Fruit fly (Drosophila melanogaster): ENCODE data around the gene CG13088.

DNA sequence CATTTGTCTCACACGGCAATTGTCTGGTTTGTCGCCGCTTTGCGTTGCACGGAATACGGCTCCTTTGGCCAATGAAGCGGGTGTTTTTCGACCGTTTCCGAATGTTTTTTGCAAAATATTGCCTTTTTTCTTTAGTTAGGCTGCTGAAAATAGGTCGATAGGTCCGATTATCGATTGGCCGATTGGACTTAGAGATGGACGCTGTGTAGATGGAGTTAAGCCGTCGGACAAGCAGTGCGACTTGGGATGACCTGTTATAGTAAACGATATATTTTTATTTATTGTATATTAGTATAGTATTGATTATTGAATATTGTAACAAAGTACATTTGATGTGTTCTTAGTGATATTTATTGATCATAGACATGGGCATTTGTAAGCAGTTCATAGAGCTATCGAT lies 39.5 kb downstream of the CG13088 start, which contains the start of the genes lmgA and lmgB:
- TF ChIP-seq cic (GFP tag; optimal IDR thresholded peaks at IDR 0.05), result no peak
- TF ChIP-seq pad (GFP tag; optimal IDR thresholded peaks at IDR 0.05), result no peak
- no peak for TF ChIP-seq Hr96 (GFP tag; optimal IDR thresholded peaks at IDR 0.05)
- TF ChIP-seq CG14711 (tag; optimal IDR thresholded peaks at IDR 0.05), result peak; percentile 28
- TF ChIP-seq CG11617 (GFP tag; optimal IDR thresholded peaks at IDR 0.05), result peak; percentile 21
- peak; percentile 73 for TF ChIP-seq kay (GFP tag; ENCODE audit: borderline replicate concordance)

Measured in whole organism, adult.